Worm (Caenorhabditis elegans) whole organism, L4/young adult: ENCODE measurements around the gene dig-1.

Experiments
- W03F9.2 ChIP-seq: fragments of 150-350 bp; optimal IDR thresholded peaks from 2 replicates; lab custom pipeline; 2014; ENCODE audit warnings: missing biosample characterization, missing genetic modification characterization
- dao-5 ChIP-seq: sonication (generic microtip); optimal IDR thresholded peaks from 2 replicates; lab custom pipeline; 2016; ENCODE audit warnings: missing genotype, missing genetic modification characterization, moderate library complexity, missing compliant biosample characterization
- him-1 ChIP-seq: sonication (generic microtip); optimal IDR thresholded peaks from 2 replicates; lab custom pipeline; 2016; ENCODE audit warnings: missing genotype, missing genetic modification reagents, missing genetic modification characterization, missing compliant biosample characterization

Gene dig-1

DNA sequence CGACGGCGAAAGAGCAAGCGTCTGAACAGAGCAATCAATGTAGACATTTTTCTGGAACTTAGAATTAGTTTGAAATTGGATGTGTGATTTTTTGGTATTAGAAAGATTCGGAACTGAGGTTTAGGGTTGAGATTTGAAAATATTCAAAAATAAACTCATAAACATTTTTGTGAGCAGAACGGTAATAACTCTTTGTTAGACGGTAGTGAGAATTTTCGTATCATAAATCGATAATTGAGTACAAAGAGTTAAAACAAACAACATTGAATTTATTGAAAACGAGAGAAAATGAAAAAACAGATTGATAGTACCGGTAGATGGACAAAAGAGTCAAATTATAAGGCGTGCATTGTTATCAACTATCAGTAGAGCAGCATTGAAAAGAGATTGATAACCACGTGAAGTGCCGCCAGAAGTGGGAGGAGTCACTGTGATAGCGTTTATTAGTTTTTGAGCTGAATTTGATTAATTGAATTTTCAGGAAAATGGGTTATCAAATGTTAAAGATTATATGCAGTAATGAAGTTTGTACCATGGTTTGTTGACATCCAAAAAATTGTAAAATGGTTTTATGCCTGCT is 73.3 kb downstream of the dig-1 start, which contains the start of gene F28F5.6:
Gene F28F5.6 (minus strand): TSS at position 51 of the 580 bp plus-strand sequence.
- TF ChIP-seq W03F9.2 (tag; lab: Kevin White, UChicago), result no peak
- no peak for TF ChIP-seq him-1 (tag; lab: Kevin White, UChicago)
- TF ChIP-seq dao-5 (tag; lab: Kevin White, UChicago), result no peak

DNA sequence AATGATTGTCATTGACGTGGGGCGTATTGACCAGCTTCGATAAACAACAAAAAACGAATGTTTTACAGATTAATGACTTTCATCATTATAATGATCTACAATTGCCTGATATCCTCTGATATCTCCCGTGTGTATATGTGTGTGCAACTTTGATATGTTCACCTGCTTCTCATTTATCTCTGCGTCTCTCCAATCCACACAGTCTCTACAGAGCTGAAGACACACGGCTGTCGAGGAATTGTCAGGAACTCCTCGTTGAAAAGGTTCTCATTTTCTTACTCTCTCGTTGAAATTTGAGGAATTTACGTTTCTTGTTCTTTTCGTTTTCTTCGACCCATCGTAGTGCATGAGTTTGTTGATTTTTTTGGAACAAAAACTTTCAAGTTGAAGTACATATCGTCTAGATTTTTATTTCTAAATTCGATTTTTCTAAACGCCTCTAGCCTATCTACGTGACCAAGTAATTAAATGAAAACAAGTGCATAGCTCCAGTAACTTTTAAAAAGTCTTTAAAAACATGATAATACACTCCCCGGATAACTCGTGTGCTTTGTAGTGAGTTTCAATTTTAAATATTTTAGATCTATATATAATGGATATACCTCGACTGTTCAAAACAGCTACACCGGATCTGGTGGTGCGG is 74.4 kb downstream of the dig-1 start, which contains the start of gene ten-1:
Gene ten-1 (plus strand): TSS at position 593 of the 643 bp plus-strand sequence.
- TF ChIP-seq W03F9.2 (tag; lab: Kevin White, UChicago) (no peak), dao-5 (tag; lab: Kevin White, UChicago) (no peak), him-1 (tag; lab: Kevin White, UChicago) (no peak)

DNA sequence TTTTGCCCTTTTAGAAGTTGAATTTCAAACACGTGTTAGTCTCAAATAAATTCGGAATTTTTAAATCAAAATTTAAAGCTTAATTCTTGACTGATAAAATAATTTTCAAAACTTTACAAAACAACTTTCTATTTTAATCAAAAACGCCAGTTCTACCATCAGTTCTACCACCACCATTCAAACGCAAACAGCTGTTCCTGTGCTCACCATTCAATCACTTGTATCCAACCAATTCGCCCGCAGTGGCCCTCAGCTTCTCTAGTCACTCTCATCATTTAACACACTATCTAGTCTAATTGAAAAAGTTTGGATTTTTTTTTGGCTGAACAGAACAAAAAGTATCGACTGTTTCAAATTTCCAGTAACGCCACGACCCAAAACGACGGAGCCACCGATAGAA is 76.7 kb downstream of the dig-1 start:
- TF ChIP-seq W03F9.2 (tag; lab: Kevin White, UChicago) (no peak), dao-5 (tag; lab: Kevin White, UChicago) (no peak), him-1 (tag; lab: Kevin White, UChicago) (no peak)

DNA sequence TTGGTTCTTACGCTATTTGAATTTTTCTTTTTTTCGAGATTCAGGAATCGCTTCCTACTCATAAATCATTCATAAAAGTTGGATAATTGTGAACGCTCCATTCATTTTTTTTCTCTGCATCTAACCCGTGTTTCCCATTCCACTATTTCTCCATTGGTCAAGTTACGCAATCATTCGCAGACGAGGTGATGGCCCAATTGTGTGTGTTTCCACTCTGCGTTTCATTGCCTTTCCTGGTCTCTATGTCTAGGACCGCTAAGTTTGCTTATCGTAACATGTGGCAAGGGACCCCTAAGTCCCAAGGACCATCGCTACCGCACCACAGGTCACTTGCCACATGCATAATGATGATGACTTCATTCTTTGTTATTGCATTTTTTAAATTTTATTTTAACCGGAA is 80.0 kb downstream of the dig-1 start:
- TF ChIP-seq dao-5 (tag; lab: Kevin White, UChicago), result no peak
- no peak for TF ChIP-seq him-1 (tag; lab: Kevin White, UChicago)
- TF ChIP-seq W03F9.2 (tag; lab: Kevin White, UChicago), result no peak

DNA sequence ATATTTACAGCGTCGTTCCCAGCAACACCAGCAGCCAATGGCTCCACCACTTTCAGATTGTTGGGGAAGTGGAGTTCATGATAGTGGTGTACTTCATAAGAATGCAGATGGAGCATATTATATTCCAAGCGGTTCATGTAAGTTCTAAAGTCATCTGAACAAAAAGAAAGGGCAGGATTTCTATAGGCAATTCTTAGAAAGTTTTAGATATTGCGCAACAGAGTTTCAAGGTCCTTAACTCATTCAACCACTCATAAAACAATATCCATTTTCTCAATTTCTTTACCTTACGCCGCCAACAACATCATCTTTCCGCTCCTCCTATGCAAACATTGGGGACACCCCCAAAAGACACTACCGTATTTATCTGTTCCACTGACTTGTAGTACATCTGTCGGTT is 85.2 kb downstream of the dig-1 start:
- TF ChIP-seq W03F9.2 (tag; lab: Kevin White, UChicago) (no peak), dao-5 (tag; lab: Kevin White, UChicago) (no peak), him-1 (tag; lab: Kevin White, UChicago) (no peak)

DNA sequence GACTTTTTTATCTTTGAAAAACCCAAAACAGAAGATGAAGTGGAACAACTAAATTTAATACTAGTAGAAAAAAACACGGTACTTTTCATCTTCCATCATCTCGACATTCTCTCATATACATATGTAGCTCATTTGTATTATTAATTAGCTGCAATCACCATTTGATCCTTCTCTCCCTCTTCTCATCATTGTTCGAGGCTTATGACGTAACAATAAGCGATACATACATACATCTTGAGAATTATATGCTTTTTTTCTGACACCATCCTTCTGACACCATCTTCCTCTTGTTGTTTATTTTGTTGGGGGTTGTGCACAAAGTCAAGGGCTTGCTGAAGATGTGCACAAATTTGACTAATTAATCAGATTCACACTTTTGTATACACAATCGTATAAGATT is 91.2 kb downstream of the dig-1 start:
- TF ChIP-seq him-1 (tag; lab: Kevin White, UChicago), result no peak
- no peak for TF ChIP-seq W03F9.2 (tag; lab: Kevin White, UChicago)

DNA sequence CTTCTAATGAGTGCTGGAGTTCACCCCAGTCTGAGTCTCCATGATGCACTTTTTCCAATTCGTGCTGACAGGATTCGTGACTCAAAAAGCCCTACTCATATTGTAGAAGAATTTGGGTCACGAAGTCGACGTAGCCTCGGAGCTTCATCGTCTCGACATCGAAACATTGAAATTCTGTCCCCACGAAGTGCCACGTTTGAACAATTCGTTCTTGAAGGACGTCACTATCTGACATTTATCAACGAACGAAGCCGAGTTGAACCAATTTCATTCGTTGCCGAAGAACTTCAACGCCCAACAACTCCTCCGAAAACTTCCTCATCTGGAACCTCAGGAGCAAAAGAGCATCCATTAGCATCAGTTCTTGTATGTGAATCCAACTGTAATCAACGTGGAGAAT is 93.0 kb downstream of the dig-1 start:
- TF ChIP-seq dao-5 (tag; lab: Kevin White, UChicago), result no peak
- no peak for TF ChIP-seq W03F9.2 (tag; lab: Kevin White, UChicago)
- TF ChIP-seq him-1 (tag; lab: Kevin White, UChicago), result no peak
